Worm (Caenorhabditis elegans): ENCODE data around the gene hdl-2.

Gene hdl-2

ce11 chrIV:8864672-8865071, 9.3 kb upstream of the hdl-2 start (continued):
- TF ChIP-seq ztf-11 (tag; optimal IDR thresholded peaks at IDR 0.05), result no peak
- TF ChIP-seq lin-39 (tag; optimal IDR thresholded peaks at IDR 0.05), result no peak
- TF ChIP-seq elt-2 (tag; optimal IDR thresholded peaks at IDR 0.05), result no peak
- no peak for TF ChIP-seq pax-3 (tag; optimal IDR thresholded peaks at IDR 0.05)
- TF ChIP-seq rnt-1 (tag; optimal IDR thresholded peaks at IDR 0.05), result no peak
- no peak for TF ChIP-seq ceh-90 (tag; optimal IDR thresholded peaks at IDR 0.05)
- no peak for TF ChIP-seq efl-1 (optimal IDR thresholded peaks at IDR 0.05)
- TF ChIP-seq efl-1 (GFP tag; optimal IDR thresholded peaks at IDR 0.05 in 1 of 2), result peak in 1 of 2 experiments; percentile 71
- TF ChIP-seq lsy-2 (tag; optimal IDR thresholded peaks at IDR 0.05), result no peak
- peak; percentile 12 for TF ChIP-seq nhr-20 (tag; optimal IDR thresholded peaks at IDR 0.05)
- no peak for TF ChIP-seq jun-1 (tag; optimal IDR thresholded peaks at IDR 0.05)
- TF ChIP-seq vab-15 (tag; optimal IDR thresholded peaks at IDR 0.05), result no peak
- peak; percentile 28 for TF ChIP-seq snu-23 (GFP tag; optimal IDR thresholded peaks at IDR 0.05)
- no peak for TF ChIP-seq mab-9 (GFP tag; IDR thresholded peaks at IDR 0.05)
- no peak for TF ChIP-seq mef-2 (tag; optimal IDR thresholded peaks at IDR 0.05)
- TF ChIP-seq dpl-1 (GFP tag; optimal IDR thresholded peaks at IDR 0.05), result no peak
- TF ChIP-seq ceh-63 (GFP tag; optimal IDR thresholded peaks at IDR 0.05), result no peak
- no peak for TF ChIP-seq egl-13 (tag; optimal IDR thresholded peaks at IDR 0.05)
- no peak for TF ChIP-seq nhr-77 (tag; optimal IDR thresholded peaks at IDR 0.05)
- TF ChIP-seq lin-13 (GFP tag; optimal IDR thresholded peaks at IDR 0.05), result no peak
- no peak for TF ChIP-seq nhr-28 (tag; optimal IDR thresholded peaks at IDR 0.05)
- no peak for TF ChIP-seq sox-4 (tag; optimal IDR thresholded peaks at IDR 0.05)
- TF ChIP-seq unc-62 (GFP tag; optimal IDR thresholded peaks at IDR 0.05), result no peak
- no peak for TF ChIP-seq isw-1 (GFP tag; IDR thresholded peaks at IDR 0.05)
- no peak for TF ChIP-seq mdl-1 (tag; optimal IDR thresholded peaks at IDR 0.05)
- TF ChIP-seq lin-15B (tag; optimal IDR thresholded peaks at IDR 0.05), result no peak
- no peak for TF ChIP-seq aly-2 (tag; optimal IDR thresholded peaks at IDR 0.05)
- no peak for TF ChIP-seq xbp-1 (tag; optimal IDR thresholded peaks at IDR 0.05)
- TF ChIP-seq alr-1 (tag; optimal IDR thresholded peaks at IDR 0.05; ENCODE audit: borderline replicate concordance), result no peak
- TF ChIP-seq hlh-17 (GFP tag; optimal IDR thresholded peaks at IDR 0.05; ENCODE audit: borderline replicate concordance), result no peak
- no peak for TF ChIP-seq ceh-82 (tag; optimal IDR thresholded peaks at IDR 0.05)
- TF ChIP-seq nhr-76 (tag; optimal IDR thresholded peaks at IDR 0.05), result no peak
- no peak for TF ChIP-seq zag-1 (tag; optimal IDR thresholded peaks at IDR 0.05)
- TF ChIP-seq ama-1 (optimal IDR thresholded peaks at IDR 0.05), result no peak
- TF ChIP-seq nhr-85 (tag), result peak; percentile 85
- TF ChIP-seq tlp-1 (tag; optimal IDR thresholded peaks at IDR 0.05), result no peak
- TF ChIP-seq ces-1 (GFP tag; optimal IDR thresholded peaks at IDR 0.05), result no peak
- TF ChIP-seq grh-1 (GFP tag; IDR thresholded peaks at IDR 0.05), result no peak
- no peak for TF ChIP-seq nhr-84 (tag; optimal IDR thresholded peaks at IDR 0.05)
- TF ChIP-seq mep-1 (tag; optimal IDR thresholded peaks at IDR 0.05), result no peak
- TF ChIP-seq C04F5.9 (tag; optimal IDR thresholded peaks at IDR 0.05), result no peak
- TF ChIP-seq snpc-4 (tag; optimal IDR thresholded peaks at IDR 0.05), result no peak
- TF ChIP-seq fkh-8 (tag; optimal IDR thresholded peaks at IDR 0.05), result no peak
- no peak for TF ChIP-seq C16A3.4 (tag; optimal IDR thresholded peaks at IDR 0.05)
- no peak for TF ChIP-seq aha-1 (tag; optimal IDR thresholded peaks at IDR 0.05)
- TF ChIP-seq ets-5 (GFP tag; IDR thresholded peaks at IDR 0.05), result no peak
- TF ChIP-seq unc-130 (tag; optimal IDR thresholded peaks at IDR 0.05), result no peak
- no peak for TF ChIP-seq F16B12.6 (tag; optimal IDR thresholded peaks at IDR 0.05)
- no peak for TF ChIP-seq unc-30 (tag; optimal IDR thresholded peaks at IDR 0.05)
- no peak for TF ChIP-seq sup-37 (GFP tag; optimal IDR thresholded peaks at IDR 0.05)
- TF ChIP-seq fkh-4 (tag; optimal IDR thresholded peaks at IDR 0.05; ENCODE audit: borderline replicate concordance), result no peak
- TF ChIP-seq nhr-19 (GFP tag; conservative IDR thresholded peaks at IDR 0.05), result 0 out of 2 replicates have a peak, but pooled peaks have one; percentile 14
- no peak for TF ChIP-seq efl-3 (GFP tag; optimal IDR thresholded peaks at IDR 0.05)
- TF ChIP-seq egl-27 (tag; optimal IDR thresholded peaks at IDR 0.05), result no peak
- no peak for TF ChIP-seq irx-1 (tag; optimal IDR thresholded peaks at IDR 0.05)

All from whole organism, L1 larva.